Fruit fly (Drosophila melanogaster) whole organism, embryonic: Measurements from ENCODE around the gene Rpn1.

ENCODE experiments used
- CG4617 ChIP-seq: fragments of 200-800 bp; sonication (Bioruptor generic); optimal IDR thresholded peaks from 3 replicates; lab custom pipeline; 2016; ENCODE audit warnings: missing biosample characterization, missing genetic modification characterization, borderline replicate concordance
- Doc3 ChIP-seq: fragments of 200-800 bp; sonication (Bioruptor generic); IDR thresholded peaks from 3 replicates; pipeline ENCODE4 v1.3.6; 2022; ENCODE audit warnings: missing biosample characterization, missing genetic modification characterization; ENCODE audit not compliant: partially characterized antibody
- Poxn ChIP-seq: fragments of 200-800 bp; sonication (Bioruptor generic); IDR thresholded peaks from 2 replicates; pipeline ENCODE4 v1.3.6; 2022; ENCODE audit warnings: missing biosample characterization, missing genetic modification characterization
- cg ChIP-seq: fragments of 200-800 bp; sonication (Bioruptor generic); optimal IDR thresholded peaks from 3 replicates; lab custom pipeline; 2019; ENCODE audit warnings: missing biosample characterization, mild to moderate bottlenecking, missing genetic modification characterization, moderate library complexity
- chm ChIP-seq: fragments of 200-800 bp; sonication (Bioruptor generic); IDR thresholded peaks from 2 replicates; pipeline ENCODE4 v1.3.6; 2022; ENCODE audit warnings: missing biosample characterization, missing genetic modification characterization
- jigr1 ChIP-seq: fragments of 200-800 bp; sonication (Bioruptor generic); IDR thresholded peaks from 3 replicates; pipeline ENCODE4 v1.3.6; 2022; ENCODE audit warnings: missing biosample characterization, missing genetic modification characterization
- phol ChIP-seq: fragments of 200-800 bp; sonication (Bioruptor generic); optimal IDR thresholded peaks from 3 replicates; lab custom pipeline; 2018; ENCODE audit warnings: missing biosample characterization, mild to moderate bottlenecking, missing genetic modification characterization, moderate library complexity
- zen ChIP-seq: fragments of 200-800 bp; sonication (Bioruptor generic); optimal IDR thresholded peaks from 3 replicates; lab custom pipeline; 2018; ENCODE audit warnings: missing biosample characterization, mild to moderate bottlenecking, missing genetic modification characterization, moderate library complexity

DNA sequence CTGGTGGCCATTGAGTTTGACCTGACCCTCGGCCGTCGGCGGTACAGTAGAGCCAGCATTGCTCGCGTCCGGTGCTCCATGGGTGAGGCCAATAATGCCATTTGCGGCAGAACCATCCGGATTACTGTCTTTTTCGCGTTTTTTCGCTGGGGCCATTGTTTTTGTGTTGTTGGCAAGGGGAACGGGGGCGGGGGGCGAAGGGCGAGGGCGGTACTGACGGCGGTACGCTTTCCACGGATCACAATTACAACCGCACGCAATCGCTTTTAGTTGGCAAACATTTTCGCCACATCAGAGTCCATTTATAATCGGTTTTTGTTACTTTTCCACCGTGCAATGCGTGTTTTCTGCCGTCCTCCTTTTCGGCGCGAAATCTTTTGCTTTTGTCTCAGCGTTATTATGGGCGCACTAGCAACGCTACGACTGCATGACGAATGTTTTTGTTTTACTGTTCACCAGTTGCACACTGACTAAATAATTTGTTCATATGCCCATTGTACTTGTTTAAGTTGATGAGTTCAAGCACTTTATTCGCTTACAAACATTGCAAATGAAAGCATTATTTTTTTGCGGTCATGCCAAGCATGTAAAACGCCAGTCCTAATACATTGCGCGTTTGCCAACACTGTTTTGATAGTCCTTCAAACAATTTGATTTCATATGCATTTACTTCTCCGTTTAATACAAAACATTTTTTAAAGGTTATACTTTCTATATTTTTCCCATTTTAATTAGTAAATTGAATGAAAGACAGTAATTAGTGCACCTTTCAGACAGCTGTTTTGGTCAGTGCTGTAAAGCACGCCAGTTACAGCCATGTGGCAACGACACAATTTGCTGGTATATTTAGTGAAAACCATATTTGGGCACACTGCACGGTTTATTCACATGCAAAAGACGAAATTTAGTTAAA lies 8.2 kb downstream of the Rpn1 start, which contains the start of gene Pfdn6:
- TF ChIP-seq chm (GFP tag; lab: Robert Waterston, UW) = no peak
- peak; percentile 89 for TF ChIP-seq zen (tag; lab: Kevin White, UChicago)
- TF ChIP-seq Doc3 (GFP tag; lab: Robert Waterston, UW) = 0 out of 3 replicates have a peak, but pooled peaks have one; percentile 36
- no peak for TF ChIP-seq cg (GFP tag; lab: Kevin White, UChicago)
- no peak for TF ChIP-seq Poxn (GFP tag; lab: Robert Waterston, UW)
- TF ChIP-seq CG4617 (GFP tag; lab: Kevin White, UChicago) = peak; percentile 76
- peak; percentile 52; the same call in 1 of the 3 replicates for TF ChIP-seq jigr1 (GFP tag; lab: Robert Waterston, UW)
- TF ChIP-seq phol = peak; percentile 96
